ENCODE assay signal across 6 worm cellular contexts in the genomic region with DNA sequence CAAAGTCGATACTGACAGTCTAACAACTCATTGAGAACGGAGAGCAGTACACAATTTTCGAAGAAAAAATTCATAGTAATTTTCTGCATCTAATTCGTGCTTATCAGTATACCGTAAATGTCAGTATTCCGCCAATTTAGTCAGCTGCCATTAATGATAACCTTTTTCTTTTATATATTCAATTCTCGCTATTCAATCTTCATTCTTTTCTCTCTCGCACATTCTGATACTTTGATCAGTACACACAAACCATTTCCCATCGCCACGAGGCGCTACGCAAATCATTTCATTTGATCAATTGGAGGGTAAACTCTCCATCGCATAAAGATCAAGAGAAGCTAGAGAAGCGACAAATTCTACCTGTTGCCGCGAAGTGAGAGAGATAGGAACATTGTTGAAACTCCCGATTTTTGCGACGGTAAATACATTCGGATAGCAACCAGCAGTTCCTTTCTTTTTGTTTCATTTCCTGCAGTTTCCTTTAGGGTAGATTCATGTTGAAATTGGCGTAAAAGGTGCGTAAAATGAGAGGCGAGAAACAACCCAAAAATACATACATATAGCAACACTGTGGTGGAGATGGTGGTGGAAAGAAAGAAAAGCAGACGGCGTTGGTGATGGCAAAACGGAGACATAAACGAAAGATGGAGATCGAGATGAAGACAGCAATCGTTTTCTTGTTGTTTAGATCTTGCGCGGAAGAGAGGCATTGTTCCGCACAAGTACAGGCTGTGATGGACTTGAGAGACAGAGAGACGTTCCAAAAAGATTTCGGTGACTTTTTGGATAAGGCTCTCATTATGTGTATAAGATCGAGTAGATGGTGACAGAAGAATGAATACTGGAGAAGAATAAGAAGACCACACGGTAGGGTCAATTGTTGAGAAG.
TF ChIP-seq lines count a peak whose summit lies in the region.

No protein-coding gene starts in this region.

TF ChIP-seq in whole organism, L1 larva, 84 proteins besides CTCF, POLR2A, EP300 and RAD21 (continued from another document and continues in another):
- TF ChIP-seq Y116A8C.19 (tag; optimal IDR thresholded peaks at IDR 0.05; lab: Kevin White, UChicago; ENCODE audit: borderline replicate concordance) (no peak), zag-1 (tag; optimal IDR thresholded peaks at IDR 0.05; lab: Kevin White, UChicago) (no peak), nhr-20 (tag; optimal IDR thresholded peaks at IDR 0.05; lab: Kevin White, UChicago) (peak; percentile 71), lin-35 (GFP tag; optimal IDR thresholded peaks at IDR 0.05; lab: Kevin White, UChicago) (peak in 1 of 2 experiments; percentile 61), snu-23 (GFP tag; optimal IDR thresholded peaks at IDR 0.05; lab: Kevin White, UChicago) (peak; percentile 66), unc-98 (GFP tag; IDR thresholded peaks at IDR 0.05; lab: Robert Waterston, UW) (no peak), tbx-2 (tag; optimal IDR thresholded peaks at IDR 0.05; lab: Kevin White, UChicago) (peak; percentile 66), fkh-8 (tag; optimal IDR thresholded peaks at IDR 0.05; lab: Kevin White, UChicago) (no peak), lin-13 (GFP tag; optimal IDR thresholded peaks at IDR 0.05; lab: Kevin White, UChicago) (no peak), dpl-1 (GFP tag; optimal IDR thresholded peaks at IDR 0.05; lab: Kevin White, UChicago) (no peak), blmp-1 (tag; optimal IDR thresholded peaks at IDR 0.05; lab: Kevin White, UChicago) (peak; percentile 83), nhr-19 (GFP tag; conservative IDR thresholded peaks at IDR 0.05; lab: Robert Waterston, UW) (peak; percentile 46), ceh-88 (GFP tag; IDR thresholded peaks at IDR 0.05; lab: Robert Waterston, UW) (no peak), pag-3 (tag; optimal IDR thresholded peaks at IDR 0.05; lab: Kevin White, UChicago; ENCODE audit: borderline replicate concordance, insufficient read depth) (no peak), ceh-82 (tag; optimal IDR thresholded peaks at IDR 0.05; lab: Kevin White, UChicago) (peak in 1 of 3 experiments; percentile 18), nhr-85 (tag; lab: Kevin White, UChicago) (peak; percentile 79), nhr-47 (tag; optimal IDR thresholded peaks at IDR 0.05; lab: Kevin White, UChicago) (peak; percentile 18), unc-130 (tag; optimal IDR thresholded peaks at IDR 0.05; lab: Kevin White, UChicago) (peak; percentile 51), mdl-1 (tag; optimal IDR thresholded peaks at IDR 0.05; lab: Kevin White, UChicago) (peak in 1 of 2 experiments; percentile 84), sox-4 (tag; optimal IDR thresholded peaks at IDR 0.05; lab: Kevin White, UChicago) (no peak)

TF ChIP-seq in whole organism, L2 larva, 48 proteins besides CTCF, POLR2A, EP300 and RAD21 (continued from another document):
- TF ChIP-seq lin-39 (tag; optimal IDR thresholded peaks at IDR 0.05; lab: Kevin White, UChicago) (no peak), mab-5 (tag; optimal IDR thresholded peaks at IDR 0.05; lab: Kevin White, UChicago) (no peak), ZK546.5 (tag; optimal IDR thresholded peaks at IDR 0.05; lab: Kevin White, UChicago) (no peak), sma-3 (GFP tag; optimal IDR thresholded peaks at IDR 0.05; lab: Kevin White, UChicago) (peak; percentile 71), fos-1 (tag; optimal IDR thresholded peaks at IDR 0.05; lab: Kevin White, UChicago) (peak; percentile 95), snpc-4 (tag; optimal IDR thresholded peaks at IDR 0.05; lab: Kevin White, UChicago) (no peak), nhr-129 (tag; optimal IDR thresholded peaks at IDR 0.05; lab: Kevin White, UChicago) (peak; percentile 62), gmeb-1 (tag; optimal IDR thresholded peaks at IDR 0.05; lab: Kevin White, UChicago) (peak; percentile 53), F13H6.1 (tag; optimal IDR thresholded peaks at IDR 0.05; lab: Kevin White, UChicago) (peak; percentile 69), nhr-21 (tag; optimal IDR thresholded peaks at IDR 0.05; lab: Kevin White, UChicago) (peak; percentile 73), ama-1 (optimal IDR thresholded peaks at IDR 0.05; lab: Kevin White, UChicago) (peak; percentile 73), elt-3 (tag; optimal IDR thresholded peaks at IDR 0.05; lab: Kevin White, UChicago) (no peak), egl-27 (tag; optimal IDR thresholded peaks at IDR 0.05; lab: Kevin White, UChicago) (peak; percentile 72), zag-1 (tag; optimal IDR thresholded peaks at IDR 0.05; lab: Kevin White, UChicago) (no peak), Y55F3AM.14 (GFP tag; optimal IDR thresholded peaks at IDR 0.05; lab: Kevin White, UChicago) (no peak), elt-1 (tag; optimal IDR thresholded peaks at IDR 0.05; lab: Kevin White, UChicago) (peak; percentile 96)
TF ChIP-seq in whole organism, L2 larva: peak in this region for 17.

TF ChIP-seq in whole organism, L3 larva, 47 proteins besides CTCF, POLR2A, EP300 and RAD21 (continued from another document):
- peak; percentile 14 for TF ChIP-seq nfya-1 (tag; optimal IDR thresholded peaks at IDR 0.05; lab: Kevin White, UChicago; ENCODE audit: insufficient read depth)
- no peak for TF ChIP-seq nhr-12 (tag; optimal IDR thresholded peaks at IDR 0.05; lab: Kevin White, UChicago)
- TF ChIP-seq ceh-9 (tag; optimal IDR thresholded peaks at IDR 0.05; lab: Kevin White, UChicago) = no peak
- TF ChIP-seq nhr-11 (tag; optimal IDR thresholded peaks at IDR 0.05; lab: Kevin White, UChicago) = no peak
- peak; percentile 11 for TF ChIP-seq mdl-1 (tag; optimal IDR thresholded peaks at IDR 0.05; lab: Kevin White, UChicago)
- TF ChIP-seq egl-27 (tag; optimal IDR thresholded peaks at IDR 0.05; lab: Kevin White, UChicago) = no peak
- no peak for TF ChIP-seq elt-3 (tag; optimal IDR thresholded peaks at IDR 0.05; lab: Kevin White, UChicago)
- no peak for TF ChIP-seq snpc-4 (tag; optimal IDR thresholded peaks at IDR 0.05; lab: Kevin White, UChicago)
- TF ChIP-seq fkh-2 (tag; optimal IDR thresholded peaks at IDR 0.05; lab: Kevin White, UChicago) = no peak
- TF ChIP-seq nhr-76 (tag; optimal IDR thresholded peaks at IDR 0.05; lab: Kevin White, UChicago) = no peak
- TF ChIP-seq hmg-11 (tag; optimal IDR thresholded peaks at IDR 0.05; lab: Kevin White, UChicago) = no peak
- TF ChIP-seq ceh-82 (tag; optimal IDR thresholded peaks at IDR 0.05; lab: Kevin White, UChicago) = no peak
- TF ChIP-seq ceh-28 (tag; optimal IDR thresholded peaks at IDR 0.05; lab: Kevin White, UChicago) = no peak
- TF ChIP-seq nhr-67 (tag; optimal IDR thresholded peaks at IDR 0.05; lab: Kevin White, UChicago) = no peak
- TF ChIP-seq ZK546.5 (tag; optimal IDR thresholded peaks at IDR 0.05; lab: Kevin White, UChicago) = no peak
- peak; percentile 44 for TF ChIP-seq nhr-43 (tag; optimal IDR thresholded peaks at IDR 0.05; lab: Kevin White, UChicago; ENCODE audit: poor library complexity, severe bottlenecking)
- TF ChIP-seq aly-2 (tag; optimal IDR thresholded peaks at IDR 0.05; lab: Kevin White, UChicago) = no peak
- TF ChIP-seq pqm-1 (tag; optimal IDR thresholded peaks at IDR 0.05; lab: Kevin White, UChicago) = peak; percentile 93
- TF ChIP-seq fkh-10 (GFP tag; optimal IDR thresholded peaks at IDR 0.05; lab: Kevin White, UChicago) = no peak
- TF ChIP-seq lin-39 (tag; optimal IDR thresholded peaks at IDR 0.05; lab: Kevin White, UChicago) = no peak
- TF ChIP-seq pha-4 (tag; optimal IDR thresholded peaks at IDR 0.05; lab: Kevin White, UChicago) = peak; percentile 75
- peak; percentile 59 for TF ChIP-seq elt-1 (tag; optimal IDR thresholded peaks at IDR 0.05; lab: Kevin White, UChicago)
- TF ChIP-seq nhr-23 (tag; optimal IDR thresholded peaks at IDR 0.05; lab: Kevin White, UChicago) = peak; percentile 46

TF ChIP-seq in whole organism, L4 larva, 104 proteins besides CTCF, POLR2A, EP300 and RAD21 (continued from another document and continues in another):
- 0 out of 2 replicates have a peak, but pooled peaks have one; percentile 18 for TF ChIP-seq lin-38 (GFP tag; IDR thresholded peaks at IDR 0.05; lab: Robert Waterston, UW)
- TF ChIP-seq php-3 (GFP tag; IDR thresholded peaks at IDR 0.05; lab: Robert Waterston, UW) = peak; percentile 87
- peak; percentile 86 for TF ChIP-seq mxl-3 (GFP tag; optimal IDR thresholded peaks at IDR 0.05; lab: Kevin White, UChicago)
- TF ChIP-seq tag-97 (GFP tag; IDR thresholded peaks at IDR 0.05; lab: Robert Waterston, UW) = no peak
- TF ChIP-seq madf-9 (GFP tag; conservative IDR thresholded peaks at IDR 0.05; lab: Robert Waterston, UW) = no peak
- no peak for TF ChIP-seq lim-7 (GFP tag; IDR thresholded peaks at IDR 0.05; lab: Robert Waterston, UW)
- peak in 1 of 2 experiments; percentile 60 for TF ChIP-seq daf-16 (GFP tag; optimal IDR thresholded peaks at IDR 0.05; lab: Kevin White, UChicago)
- peak; percentile 82 for TF ChIP-seq daf-16 (tag; optimal IDR thresholded peaks at IDR 0.05; lab: Kevin White, UChicago)
- peak; percentile 93 for TF ChIP-seq hlh-11 (tag; optimal IDR thresholded peaks at IDR 0.05; lab: Kevin White, UChicago)
- TF ChIP-seq zip-11 (GFP tag; IDR thresholded peaks at IDR 0.05; lab: Robert Waterston, UW) = no peak
- TF ChIP-seq duxl-1 (tag; optimal IDR thresholded peaks at IDR 0.05; lab: Kevin White, UChicago; ENCODE audit: poor library complexity) = peak; percentile 15
- TF ChIP-seq hmg-1.1 (GFP tag; IDR thresholded peaks at IDR 0.05; lab: Robert Waterston, UW) = 0 out of 2 replicates have a peak, but pooled peaks have one; percentile 7
- no peak for TF ChIP-seq F10B5.3 (tag; optimal IDR thresholded peaks at IDR 0.05; lab: Kevin White, UChicago)
- TF ChIP-seq nhr-25 (tag; optimal IDR thresholded peaks at IDR 0.05; lab: Kevin White, UChicago; ENCODE audit: borderline replicate concordance, insufficient read depth) = no peak
- TF ChIP-seq nhr-11 (tag; optimal IDR thresholded peaks at IDR 0.05; lab: Kevin White, UChicago) = no peak
- peak; percentile 30 for TF ChIP-seq mes-2 (tag; optimal IDR thresholded peaks at IDR 0.05; lab: Kevin White, UChicago; ENCODE audit: poor library complexity, severe bottlenecking)
- TF ChIP-seq dve-1 (tag; optimal IDR thresholded peaks at IDR 0.05; lab: Kevin White, UChicago; ENCODE audit: insufficient read depth) = peak; percentile 95
- no peak for TF ChIP-seq F37D6.2 (tag; optimal IDR thresholded peaks at IDR 0.05; lab: Kevin White, UChicago)
- peak; percentile 52 for TF ChIP-seq nhr-10 (tag; optimal IDR thresholded peaks at IDR 0.05; lab: Kevin White, UChicago)
- TF ChIP-seq pqm-1 (tag; optimal IDR thresholded peaks at IDR 0.05; lab: Kevin White, UChicago) = peak; percentile 93
- TF ChIP-seq nhr-28 (tag; optimal IDR thresholded peaks at IDR 0.05; lab: Kevin White, UChicago) = peak; percentile 96

TF ChIP-seq in whole organism, late embryonic, 69 proteins besides CTCF, POLR2A, EP300 and RAD21 (continued from another document):
- no peak for TF ChIP-seq pat-9 (tag; optimal IDR thresholded peaks at IDR 0.05; lab: Kevin White, UChicago)

TF ChIP-seq in whole organism, young adult, 124 proteins besides CTCF, POLR2A, EP300 and RAD21 (continued from another document):
- peak; percentile 77 for TF ChIP-seq ama-1 (optimal IDR thresholded peaks at IDR 0.05; lab: Kevin White, UChicago)
- TF ChIP-seq ama-1 (GFP tag; optimal IDR thresholded peaks at IDR 0.05; lab: Kevin White, UChicago) = no peak
- no peak for TF ChIP-seq K12H6.12 (tag; optimal IDR thresholded peaks at IDR 0.05; lab: Kevin White, UChicago)
- TF ChIP-seq rec-8 (tag; optimal IDR thresholded peaks at IDR 0.05; lab: Kevin White, UChicago) = no peak
- TF ChIP-seq dpff-1 (tag; optimal IDR thresholded peaks at IDR 0.05; lab: Kevin White, UChicago) = no peak
- TF ChIP-seq lin-54 (GFP tag; optimal IDR thresholded peaks at IDR 0.05; lab: Kevin White, UChicago) = peak; percentile 9
- TF ChIP-seq ztf-6 (GFP tag; IDR thresholded peaks at IDR 0.05; lab: Robert Waterston, UW) = no peak
- TF ChIP-seq snpc-4 (GFP tag; optimal IDR thresholded peaks at IDR 0.05; lab: Kevin White, UChicago) = no peak
- peak in 1 of 4 experiments; percentile 33 for TF ChIP-seq snpc-4 (tag; optimal IDR thresholded peaks at IDR 0.05; lab: Kevin White, UChicago)
- TF ChIP-seq ets-4 (GFP tag; optimal IDR thresholded peaks at IDR 0.05; lab: Kevin White, UChicago) = peak; percentile 58
- no peak for TF ChIP-seq C17E4.6 (GFP tag; IDR thresholded peaks at IDR 0.05; lab: Robert Waterston, UW)
- no peak for TF ChIP-seq ceh-40 (GFP tag; IDR thresholded peaks at IDR 0.05; lab: Robert Waterston, UW)
- no peak for TF ChIP-seq tbp1 (GFP tag; optimal IDR thresholded peaks at IDR 0.05; lab: Kevin White, UChicago)
- TF ChIP-seq T26A5.8 (tag; optimal IDR thresholded peaks at IDR 0.05; lab: Kevin White, UChicago) = no peak
- TF ChIP-seq snpc-3.4 (tag; optimal IDR thresholded peaks at IDR 0.05; lab: Kevin White, UChicago) = no peak
- TF ChIP-seq nfyb-1 (GFP tag; IDR thresholded peaks at IDR 0.05; lab: Robert Waterston, UW) = peak; percentile 60; the same call in 1 of the 2 replicates
- peak; percentile 29 for TF ChIP-seq F23B12.7 (tag; optimal IDR thresholded peaks at IDR 0.05; lab: Kevin White, UChicago; ENCODE audit: insufficient read depth)
- no peak for TF ChIP-seq hrde-1 (tag; optimal IDR thresholded peaks at IDR 0.05; lab: Kevin White, UChicago; ENCODE audit: borderline replicate concordance)
- TF ChIP-seq repo-1 (tag; optimal IDR thresholded peaks at IDR 0.05; lab: Kevin White, UChicago) = no peak
